Worm (Caenorhabditis elegans) whole organism, L1 larva: Measurements from ENCODE around the gene Y38H8A.2.

Experiments
- dsc-1 ChIP-seq: sonication (generic microtip); optimal IDR thresholded peaks from 2 replicates; lab custom pipeline; 2016; ENCODE audit warnings: mild to moderate bottlenecking, missing genetic modification characterization, missing compliant biosample characterization
- efl-3 ChIP-seq: fragments of 200-800 bp; sonication (Bioruptor generic); optimal IDR thresholded peaks from 2 replicates; lab custom pipeline; 2018; ENCODE audit warnings: mild to moderate bottlenecking, missing genetic modification characterization, missing compliant biosample characterization
- egl-13 ChIP-seq: sonication (generic microtip); optimal IDR thresholded peaks from 2 replicates; lab custom pipeline; 2016; ENCODE audit warnings: missing genotype, missing genetic modification reagents, missing genetic modification characterization, missing compliant biosample characterization
- ets-5 ChIP-seq: fragments of 200-800 bp; sonication (Bioruptor generic); IDR thresholded peaks from 2 replicates; pipeline ENCODE4 v1.3.6; 2022; ENCODE audit warnings: missing genetic modification characterization, missing compliant biosample characterization
- isw-1 ChIP-seq: fragments of 200-800 bp; sonication (Bioruptor generic); IDR thresholded peaks from 2 replicates; pipeline ENCODE4 v1.3.6; 2022; ENCODE audit warnings: missing genetic modification characterization, missing compliant biosample characterization
- pax-3 ChIP-seq: fragments of 200-800 bp; sonication (Bioruptor generic); optimal IDR thresholded peaks from 2 replicates; lab custom pipeline; 2018; ENCODE audit warnings: mild to moderate bottlenecking, missing genetic modification characterization, moderate library complexity, missing compliant biosample characterization
- pqm-1 ChIP-seq: sonication (generic microtip); optimal IDR thresholded peaks from 3 replicates; lab custom pipeline; 2017; ENCODE audit warnings: missing biosample characterization, missing genetic modification characterization
- skn-1 ChIP-seq: fragments of 150-350 bp; optimal IDR thresholded peaks from 2 replicates; lab custom pipeline; 2014; ENCODE audit warnings: missing biosample characterization, missing genetic modification characterization
- snu-23 ChIP-seq: sonication (generic microtip); optimal IDR thresholded peaks from 2 replicates; lab custom pipeline; 2016; ENCODE audit warnings: missing genetic modification characterization, missing compliant biosample characterization
- sup-37 ChIP-seq: fragments of 200-800 bp; sonication (Bioruptor generic); optimal IDR thresholded peaks from 2 replicates; lab custom pipeline; 2018; ENCODE audit warnings: mild to moderate bottlenecking, missing genetic modification characterization, missing compliant biosample characterization
- xbp-1 ChIP-seq: sonication (generic microtip); optimal IDR thresholded peaks from 2 replicates; lab custom pipeline; 2016; ENCODE audit warnings: missing genetic modification characterization, missing compliant biosample characterization

Y38H8A.2 gene

DNA sequence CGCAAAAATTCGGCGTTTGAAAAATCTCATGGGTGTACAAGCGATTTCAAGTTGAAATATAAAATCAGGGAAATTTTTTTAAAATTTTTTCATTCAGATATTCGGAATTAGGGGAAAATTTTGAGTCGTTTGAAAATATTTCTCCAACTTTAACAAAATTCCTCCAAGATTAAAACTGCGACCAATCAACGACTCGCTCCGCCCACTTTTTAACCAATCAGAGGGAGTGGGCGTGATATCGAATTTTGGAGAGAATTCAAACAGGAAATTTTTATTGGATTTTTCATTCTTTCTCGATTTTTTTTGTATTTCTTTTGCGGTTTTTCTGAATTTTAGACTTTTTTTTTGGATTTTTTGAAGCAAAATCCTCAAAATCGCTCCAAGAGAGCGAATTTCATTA, 51.0 kb downstream of the Y38H8A.2 start:
- no peak for TF ChIP-seq efl-3 (GFP tag; lab: Kevin White, UChicago)
- TF ChIP-seq ets-5: no peak
- no peak for TF ChIP-seq snu-23
- TF ChIP-seq pqm-1 (tag; lab: Kevin White, UChicago): no peak
- TF ChIP-seq sup-37: no peak
- no peak for TF ChIP-seq skn-1 (tag; lab: Kevin White, UChicago)
- no peak for TF ChIP-seq dsc-1 (tag; lab: Kevin White, UChicago)
- no peak for TF ChIP-seq xbp-1 (tag; lab: Kevin White, UChicago)
- no peak for TF ChIP-seq isw-1 (GFP tag; lab: Robert Waterston, UW)
- no peak for TF ChIP-seq egl-13 (tag; lab: Kevin White, UChicago)
- TF ChIP-seq pax-3 (tag; lab: Kevin White, UChicago): no peak
